Worm (Caenorhabditis elegans) whole organism, L1 larva: Measurements from ENCODE around the gene C23G10.5.

Experiments
- C04F5.9 ChIP-seq: sonication (generic microtip); optimal IDR thresholded peaks from 2 replicates; lab custom pipeline; 2016; ENCODE audit warnings: missing genetic modification characterization, missing compliant biosample characterization
- C16A3.4 ChIP-seq: fragments of 150-350 bp; optimal IDR thresholded peaks from 2 replicates; lab custom pipeline; 2014; ENCODE audit warnings: missing biosample characterization, missing genetic modification characterization
- aly-2 ChIP-seq: fragments of 150-350 bp; optimal IDR thresholded peaks from 2 replicates; lab custom pipeline; 2014; ENCODE audit warnings: missing biosample characterization, missing genetic modification characterization
- ama-1 ChIP-seq: fragments of 150-350 bp; optimal IDR thresholded peaks from 2 replicates; lab custom pipeline; 2014
- blmp-1 ChIP-seq: fragments of 150-350 bp; optimal IDR thresholded peaks from 2 replicates; lab custom pipeline; 2014; ENCODE audit warnings: missing biosample characterization, missing genetic modification characterization
- ceh-63 ChIP-seq: fragments of 200-800 bp; sonication (Bioruptor generic); optimal IDR thresholded peaks from 2 replicates; lab custom pipeline; 2018; ENCODE audit warnings: mild to moderate bottlenecking, missing genetic modification characterization, missing compliant biosample characterization
- ceh-8 ChIP-seq: fragments of 200-800 bp; sonication (Bioruptor generic); optimal IDR thresholded peaks from 2 replicates; lab custom pipeline; 2018; ENCODE audit warnings: mild to moderate bottlenecking, missing genetic modification characterization, moderate library complexity, missing compliant biosample characterization
- ceh-82 ChIP-seq, 3 experiments: fragments of 150-350 bp in 1 of 3; sonication (generic microtip) in 2 of 3; optimal IDR thresholded peaks; 2 replicates each; lab custom pipeline; 2014 to 2017; ENCODE audit warnings: missing biosample characterization in 3 of 3, missing genetic modification characterization in 3 of 3
- efl-1 ChIP-seq, 4 experiments: fragments of 150-350 bp; optimal IDR thresholded peaks in 3 of 4; peaks in 1 of 4; 1 replicate in 1 of 4; 2 replicates in 3 of 4; lab custom pipeline; 2014; ENCODE audit warnings: missing biosample characterization in 2 of 4, missing genetic modification characterization in 2 of 4, missing genetic modification reagents in 2 of 4
- efl-3 ChIP-seq: fragments of 200-800 bp; sonication (Bioruptor generic); optimal IDR thresholded peaks from 2 replicates; lab custom pipeline; 2018; ENCODE audit warnings: mild to moderate bottlenecking, missing genetic modification characterization, missing compliant biosample characterization
- egl-13 ChIP-seq: sonication (generic microtip); optimal IDR thresholded peaks from 2 replicates; lab custom pipeline; 2016; ENCODE audit warnings: missing genotype, missing genetic modification reagents, missing genetic modification characterization, missing compliant biosample characterization
- egl-27 ChIP-seq, 2 experiments: fragments of 150-350 bp in 1 of 2; sonication (generic microtip); optimal IDR thresholded peaks; 3 replicates each; lab custom pipeline; 2017 to 2018; ENCODE audit warnings: missing biosample characterization in 2 of 2, missing genetic modification characterization in 2 of 2, missing genetic modification reagents in 2 of 2
- elt-2 ChIP-seq: sonication (generic microtip); optimal IDR thresholded peaks from 2 replicates; lab custom pipeline; 2016; ENCODE audit warnings: missing genetic modification characterization, mild to moderate bottlenecking, inconsistent platforms, missing compliant biosample characterization, missing genetic modification reagents
- fkh-8 ChIP-seq: sonication (generic microtip); optimal IDR thresholded peaks from 2 replicates; lab custom pipeline; 2016; ENCODE audit warnings: mild to moderate bottlenecking, missing genetic modification characterization, missing compliant biosample characterization
- fos-1 ChIP-seq: fragments of 150-350 bp; optimal IDR thresholded peaks from 2 replicates; lab custom pipeline; 2014; ENCODE audit warnings: missing biosample characterization, missing genetic modification characterization
- hlh-17 ChIP-seq: fragments of 200-800 bp; sonication (Bioruptor generic); optimal IDR thresholded peaks from 2 replicates; lab custom pipeline; 2018; ENCODE audit warnings: missing genetic modification characterization, mild to moderate bottlenecking, missing compliant biosample characterization, moderate library complexity, borderline replicate concordance
- hpl-2 ChIP-seq: fragments of 150-350 bp; optimal IDR thresholded peaks from 2 replicates; lab custom pipeline; 2014; ENCODE audit warnings: missing biosample characterization, missing genetic modification reagents, missing genetic modification characterization
- irx-1 ChIP-seq: sonication (generic microtip); optimal IDR thresholded peaks from 2 replicates; lab custom pipeline; 2016; ENCODE audit warnings: missing genetic modification characterization, missing compliant biosample characterization
- isw-1 ChIP-seq: fragments of 200-800 bp; sonication (Bioruptor generic); IDR thresholded peaks from 2 replicates; pipeline ENCODE4 v1.3.6; 2022; ENCODE audit warnings: missing genetic modification characterization, missing compliant biosample characterization
- jun-1 ChIP-seq: fragments of 150-350 bp; optimal IDR thresholded peaks from 2 replicates; lab custom pipeline; 2014; ENCODE audit warnings: missing biosample characterization, missing genetic modification reagents, missing genetic modification characterization
- lin-13 ChIP-seq: fragments of 150-350 bp; optimal IDR thresholded peaks from 2 replicates; lab custom pipeline; 2014; ENCODE audit warnings: missing biosample characterization, missing genetic modification reagents, missing genetic modification characterization
- lin-15B ChIP-seq: fragments of 150-350 bp; sonication (generic microtip); optimal IDR thresholded peaks from 3 replicates; lab custom pipeline; 2014; ENCODE audit warnings: missing biosample characterization, missing genetic modification characterization
- lsy-2 ChIP-seq, 2 experiments: fragments of 150-350 bp; optimal IDR thresholded peaks; 2 replicates each; lab custom pipeline; 2014; ENCODE audit warnings: missing biosample characterization in 2 of 2, missing genetic modification characterization in 2 of 2
- mdl-1 ChIP-seq, 2 experiments: fragments of 150-350 bp; optimal IDR thresholded peaks; 2 replicates each; lab custom pipeline; 2014 to 2017; ENCODE audit warnings: missing biosample characterization in 2 of 2, missing genetic modification characterization in 2 of 2, inconsistent platforms in 1 of 2
- mep-1 ChIP-seq: fragments of 150-350 bp; optimal IDR thresholded peaks from 2 replicates; lab custom pipeline; 2014; ENCODE audit warnings: missing biosample characterization, missing genetic modification characterization
- nhr-11 ChIP-seq: fragments of 150-350 bp; optimal IDR thresholded peaks from 2 replicates; lab custom pipeline; 2014; ENCODE audit warnings: missing biosample characterization, missing genetic modification characterization
- nhr-20 ChIP-seq: sonication (generic microtip); optimal IDR thresholded peaks from 2 replicates; lab custom pipeline; 2016; ENCODE audit warnings: mild to moderate bottlenecking, missing genetic modification characterization, missing compliant biosample characterization
- nhr-237 ChIP-seq: fragments of 150-350 bp; optimal IDR thresholded peaks from 2 replicates; lab custom pipeline; 2014; ENCODE audit warnings: missing biosample characterization, missing genetic modification characterization
- nhr-28 ChIP-seq: fragments of 150-350 bp; optimal IDR thresholded peaks from 2 replicates; lab custom pipeline; 2014; ENCODE audit warnings: missing biosample characterization, missing genetic modification characterization
- nhr-47 ChIP-seq: sonication (generic microtip); optimal IDR thresholded peaks from 2 replicates; lab custom pipeline; 2016; ENCODE audit warnings: mild to moderate bottlenecking, missing genetic modification characterization, moderate library complexity, missing compliant biosample characterization
- nhr-71 ChIP-seq: sonication (generic microtip); optimal IDR thresholded peaks from 2 replicates; lab custom pipeline; 2016; ENCODE audit warnings: mild to moderate bottlenecking, missing genetic modification characterization, moderate library complexity, missing compliant biosample characterization
- nhr-76 ChIP-seq: sonication (generic microtip); optimal IDR thresholded peaks from 2 replicates; lab custom pipeline; 2017; ENCODE audit warnings: missing biosample characterization, missing genetic modification characterization
- nhr-77 ChIP-seq: fragments of 150-350 bp; optimal IDR thresholded peaks from 2 replicates; lab custom pipeline; 2014; ENCODE audit warnings: missing biosample characterization, missing genetic modification characterization
- nhr-84 ChIP-seq: sonication (generic microtip); optimal IDR thresholded peaks from 2 replicates; lab custom pipeline; 2017; ENCODE audit warnings: missing biosample characterization, missing genetic modification characterization
- nhr-85 ChIP-seq: sonication (generic microtip); peaks from one replicate; lab custom pipeline; 2016; ENCODE audit warnings: missing genetic modification characterization, inconsistent platforms, missing compliant biosample characterization
- nhr-90 ChIP-seq: sonication (generic microtip); optimal IDR thresholded peaks from 2 replicates; lab custom pipeline; 2016; ENCODE audit warnings: mild to moderate bottlenecking, missing genetic modification characterization, missing compliant biosample characterization; ENCODE audit not compliant: poor library complexity
- pqm-1 ChIP-seq: sonication (generic microtip); optimal IDR thresholded peaks from 3 replicates; lab custom pipeline; 2017; ENCODE audit warnings: missing biosample characterization, missing genetic modification characterization
- rnt-1 ChIP-seq: sonication (generic microtip); optimal IDR thresholded peaks from 2 replicates; lab custom pipeline; 2016; ENCODE audit warnings: mild to moderate bottlenecking, missing genetic modification characterization, moderate library complexity, missing compliant biosample characterization
- snu-23 ChIP-seq: sonication (generic microtip); optimal IDR thresholded peaks from 2 replicates; lab custom pipeline; 2016; ENCODE audit warnings: missing genetic modification characterization, missing compliant biosample characterization
- sptf-1 ChIP-seq: fragments of 150-350 bp; optimal IDR thresholded peaks from 2 replicates; lab custom pipeline; 2014; ENCODE audit warnings: missing biosample characterization, missing genetic modification characterization
- sup-37 ChIP-seq: fragments of 200-800 bp; sonication (Bioruptor generic); optimal IDR thresholded peaks from 2 replicates; lab custom pipeline; 2018; ENCODE audit warnings: mild to moderate bottlenecking, missing genetic modification characterization, missing compliant biosample characterization
- swsn-7 ChIP-seq: sonication (generic microtip); optimal IDR thresholded peaks from 2 replicates; lab custom pipeline; 2016; ENCODE audit warnings: missing genetic modification characterization, missing compliant biosample characterization
- unc-30 ChIP-seq: sonication (generic microtip); optimal IDR thresholded peaks from 2 replicates; lab custom pipeline; 2017; ENCODE audit warnings: missing biosample characterization, missing genetic modification characterization
- unc-98 ChIP-seq: fragments of 200-800 bp; sonication (Bioruptor generic); IDR thresholded peaks from 2 replicates; pipeline ENCODE4 v1.3.6; 2022; ENCODE audit warnings: missing genetic modification characterization, missing compliant biosample characterization
- vab-15 ChIP-seq: sonication (generic microtip); optimal IDR thresholded peaks from 2 replicates; lab custom pipeline; 2017; ENCODE audit warnings: missing genotype, mild to moderate bottlenecking, missing genetic modification characterization, missing compliant biosample characterization
- xbp-1 ChIP-seq: sonication (generic microtip); optimal IDR thresholded peaks from 2 replicates; lab custom pipeline; 2016; ENCODE audit warnings: missing genetic modification characterization, missing compliant biosample characterization
- zag-1 ChIP-seq: fragments of 150-350 bp; optimal IDR thresholded peaks from 2 replicates; lab custom pipeline; 2014; ENCODE audit warnings: missing biosample characterization, missing genetic modification characterization
- ztf-11 ChIP-seq, 2 experiments: sonication (generic microtip); optimal IDR thresholded peaks; 2 replicates each; lab custom pipeline; 2016 to 2017; ENCODE audit warnings: missing genetic modification characterization in 2 of 2, missing biosample characterization in 1 of 2, missing compliant biosample characterization in 1 of 2
- ztf-4 ChIP-seq: fragments of 150-350 bp; optimal IDR thresholded peaks from 2 replicates; lab custom pipeline; 2014; ENCODE audit warnings: missing biosample characterization, missing genetic modification characterization

The C23G10.5 gene

DNA sequence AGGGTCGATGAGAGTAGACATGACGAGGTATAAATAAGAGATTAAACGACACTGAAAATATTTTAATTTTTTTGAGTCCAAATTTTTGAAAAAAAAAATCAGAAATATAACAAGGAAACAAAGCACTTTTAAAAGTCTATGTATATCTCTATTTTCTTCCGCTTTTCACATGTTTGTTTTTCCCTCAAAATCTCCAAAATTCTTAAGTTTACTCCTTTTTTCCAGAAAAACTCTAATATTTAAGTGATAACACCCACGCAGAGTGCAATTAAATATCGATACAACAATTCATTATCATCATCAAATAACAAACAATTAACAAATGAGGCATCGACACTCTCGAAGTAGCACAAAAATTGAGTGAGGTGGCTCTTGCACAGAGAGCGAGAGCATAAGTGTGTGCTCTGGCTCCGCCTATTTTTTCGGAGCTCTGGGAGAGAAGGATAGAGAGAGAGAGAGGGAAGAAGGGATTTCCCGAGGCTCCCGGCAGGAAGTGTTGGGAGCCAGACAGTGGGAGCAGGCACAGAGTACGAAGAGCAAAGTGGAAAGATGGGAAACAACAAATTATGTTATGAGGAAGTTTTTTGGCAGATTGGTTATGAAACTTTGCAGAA, 33.1 kb upstream of the C23G10.5 start, which contains the start of gene anmt-2 (continued):
- no peak for TF ChIP-seq nhr-28 (tag; lab: Kevin White, UChicago)
- TF ChIP-seq ztf-4 (tag; lab: Kevin White, UChicago) = no peak
- peak; percentile 58 for TF ChIP-seq nhr-71 (tag; lab: Kevin White, UChicago)
- TF ChIP-seq C04F5.9 (tag; lab: Kevin White, UChicago) = no peak
- TF ChIP-seq efl-3 = no peak
- no peak for TF ChIP-seq nhr-90 (tag; lab: Kevin White, UChicago)
- no peak for TF ChIP-seq nhr-237 (tag; lab: Kevin White, UChicago)
- no peak for TF ChIP-seq aly-2 (tag; lab: Kevin White, UChicago)
- TF ChIP-seq nhr-84 = no peak
- TF ChIP-seq rnt-1 (tag; lab: Kevin White, UChicago) = peak; percentile 50
- TF ChIP-seq lin-15B = no peak
- no peak for TF ChIP-seq ama-1
- no peak for TF ChIP-seq nhr-11 (tag; lab: Kevin White, UChicago)
- no peak for TF ChIP-seq fkh-8
- TF ChIP-seq ceh-8 (GFP tag; lab: Kevin White, UChicago) = no peak
- TF ChIP-seq vab-15 = no peak
- TF ChIP-seq unc-98 = no peak
- TF ChIP-seq nhr-20 (tag; lab: Kevin White, UChicago) = no peak
- TF ChIP-seq blmp-1 (tag; lab: Kevin White, UChicago) = no peak
- no peak for TF ChIP-seq lin-13 (GFP tag; lab: Kevin White, UChicago)
- TF ChIP-seq hlh-17 = no peak
- TF ChIP-seq efl-1 (optimal IDR thresholded peaks at IDR 0.05; lab: Kevin White, UChicago) = no peak
- TF ChIP-seq efl-1 (GFP tag; optimal IDR thresholded peaks at IDR 0.05 in 1 of 2; lab: Kevin White, UChicago) = no peak
- no peak for TF ChIP-seq sup-37
- TF ChIP-seq elt-2 (tag; lab: Kevin White, UChicago) = no peak
- TF ChIP-seq snu-23 = peak; percentile 15
- TF ChIP-seq, all 84 proteins: peak for 7

DNA sequence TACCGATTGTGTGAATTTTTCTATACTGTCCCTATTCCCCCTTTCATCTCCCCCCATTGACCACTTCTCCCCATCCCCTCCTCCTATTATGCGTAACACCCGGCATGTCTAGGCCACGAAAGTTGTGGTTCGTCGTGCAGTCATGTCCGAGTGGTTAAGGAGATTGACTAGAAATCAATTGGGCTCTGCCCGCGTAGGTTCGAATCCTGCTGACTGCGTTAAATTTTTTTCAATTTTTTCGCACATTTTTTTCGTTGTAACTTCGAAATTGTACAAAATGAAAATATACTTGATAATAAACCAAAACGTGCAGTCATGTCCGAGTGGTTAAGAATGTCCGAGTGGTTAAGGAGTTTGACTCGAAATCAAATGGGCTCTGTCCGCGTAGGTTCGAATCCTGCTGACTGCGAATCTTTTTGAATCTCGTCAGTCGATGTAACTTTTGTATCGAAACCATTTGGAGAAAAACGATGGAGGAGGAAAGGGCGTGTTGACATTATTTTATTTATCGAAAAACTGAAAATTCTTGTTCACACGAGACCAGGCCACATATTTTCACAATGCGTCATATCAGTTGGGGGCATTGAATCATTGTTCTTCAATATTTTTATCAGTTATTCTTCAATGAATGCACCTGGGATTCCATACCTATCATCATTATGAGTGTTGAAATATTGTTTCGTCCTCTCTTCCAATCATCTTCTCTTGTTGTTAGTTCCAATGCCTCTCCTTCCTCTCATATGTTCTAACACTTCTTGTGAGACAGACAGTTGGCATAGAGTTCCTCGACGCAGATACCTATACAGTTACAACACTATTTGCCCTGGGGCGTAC, 32.1 kb upstream of the C23G10.5 start, which contains the start of gene nfm-1:
TSS of gene nfm-1 (plus strand) at position 812 of the 834 bp plus-strand sequence.
- peak; percentile 77 for TF ChIP-seq mep-1 (tag; lab: Kevin White, UChicago)
- peak; percentile 72 for TF ChIP-seq nhr-47 (tag; lab: Kevin White, UChicago)
- TF ChIP-seq sptf-1 (tag; lab: Kevin White, UChicago) = no peak
- no peak for TF ChIP-seq nhr-84
- TF ChIP-seq C16A3.4 (tag; lab: Kevin White, UChicago) = peak; percentile 57
- TF ChIP-seq xbp-1 (tag; lab: Kevin White, UChicago) = peak; percentile 40
- peak; percentile 42 for TF ChIP-seq fos-1
- TF ChIP-seq ceh-82 (tag; optimal IDR thresholded peaks at IDR 0.05; lab: Kevin White, UChicago) = peak in 2 of 3 experiments; percentile 62 to 73
- peak; percentile 19 for TF ChIP-seq egl-13 (tag; lab: Kevin White, UChicago)
- peak; percentile 10 for TF ChIP-seq sup-37
- TF ChIP-seq lin-15B = peak; percentile 5
- peak; percentile 17 for TF ChIP-seq lin-13 (GFP tag; lab: Kevin White, UChicago)
- TF ChIP-seq jun-1 = no peak
- TF ChIP-seq ceh-63 (GFP tag; lab: Kevin White, UChicago) = no peak
- TF ChIP-seq efl-1 (optimal IDR thresholded peaks at IDR 0.05; lab: Kevin White, UChicago) = peak; percentile 50 to 62
- peak; percentile 30 to 93 for TF ChIP-seq efl-1 (GFP tag; optimal IDR thresholded peaks at IDR 0.05 in 1 of 2; lab: Kevin White, UChicago)
- TF ChIP-seq lsy-2 (tag; optimal IDR thresholded peaks at IDR 0.05; lab: Kevin White, UChicago) = peak; percentile 45 to 73
- peak; percentile 38 for TF ChIP-seq nhr-20 (tag; lab: Kevin White, UChicago)
- no peak for TF ChIP-seq ama-1
- TF ChIP-seq unc-30 = no peak
- TF ChIP-seq irx-1 (tag; lab: Kevin White, UChicago) = peak; percentile 58
- no peak for TF ChIP-seq zag-1 (tag; lab: Kevin White, UChicago)
- no peak for TF ChIP-seq nhr-76
- peak; percentile 58 for TF ChIP-seq hpl-2 (GFP tag; lab: Kevin White, UChicago)
- TF ChIP-seq egl-27 (tag; optimal IDR thresholded peaks at IDR 0.05; lab: Kevin White, UChicago) = peak in 1 of 2 experiments; percentile 3
- peak; percentile 59 for TF ChIP-seq swsn-7 (tag; lab: Kevin White, UChicago)
- peak; percentile 73 for TF ChIP-seq nhr-85 (tag; lab: Kevin White, UChicago)
- no peak for TF ChIP-seq ztf-11 (tag; optimal IDR thresholded peaks at IDR 0.05; lab: Kevin White, UChicago)
- TF ChIP-seq mdl-1 (tag; optimal IDR thresholded peaks at IDR 0.05; lab: Kevin White, UChicago) = peak in 1 of 2 experiments; percentile 23
- TF ChIP-seq pqm-1 (tag; lab: Kevin White, UChicago) = no peak
- peak; percentile 38 for TF ChIP-seq isw-1 (GFP tag; lab: Robert Waterston, UW)
- peak; percentile 14 for TF ChIP-seq nhr-77
- peak; percentile 57 for TF ChIP-seq blmp-1 (tag; lab: Kevin White, UChicago)
- peak; percentile 15 for TF ChIP-seq vab-15
